Worm (Caenorhabditis elegans) whole organism, mixed stage, embryonic: Measurements from ENCODE around the gene T26C12.1.
A peak's percentile ranks its signal among the peaks of the same experiment; 100 is the strongest.

Experiments used
- M03D4.4 ChIP-seq: sonication (generic microtip); optimal IDR thresholded peaks from 2 replicates; lab custom pipeline; 2017; ENCODE audit warnings: mild to moderate bottlenecking, missing genetic modification characterization, missing compliant biosample characterization
- bed-3 ChIP-seq: fragments of 200-800 bp; sonication (Bioruptor generic); optimal IDR thresholded peaks from 3 replicates; lab custom pipeline; 2018; ENCODE audit warnings: mild to moderate bottlenecking, missing genetic modification characterization, moderate library complexity, missing compliant biosample characterization
- blmp-1 ChIP-seq: fragments of 150-350 bp; optimal IDR thresholded peaks from 2 replicates; lab custom pipeline; 2014; ENCODE audit warnings: missing biosample characterization, missing genetic modification characterization
- ceh-39 ChIP-seq: fragments of 150-350 bp; optimal IDR thresholded peaks from 2 replicates; lab custom pipeline; 2014; ENCODE audit warnings: missing biosample characterization, missing genetic modification characterization
- ceh-43 ChIP-seq: fragments of 200-800 bp; sonication (Bioruptor generic); optimal IDR thresholded peaks from 2 replicates; lab custom pipeline; 2018; ENCODE audit warnings: mild to moderate bottlenecking, missing genetic modification characterization, moderate library complexity, missing compliant biosample characterization
- ces-1 ChIP-seq: fragments of 150-350 bp; optimal IDR thresholded peaks from 2 replicates; lab custom pipeline; 2014; ENCODE audit warnings: missing biosample characterization, missing genetic modification reagents, missing genetic modification characterization
- cnd-1 ChIP-seq: fragments of 200-800 bp; sonication (Bioruptor generic); optimal IDR thresholded peaks from 2 replicates; lab custom pipeline; 2018; ENCODE audit warnings: mild to moderate bottlenecking, missing genetic modification characterization, missing compliant biosample characterization
- drap-1 ChIP-seq: fragments of 200-800 bp; sonication (Bioruptor generic); optimal IDR thresholded peaks from 3 replicates; lab custom pipeline; 2018; ENCODE audit warnings: mild to moderate bottlenecking, missing genetic modification characterization, missing compliant biosample characterization
- elt-1 ChIP-seq: sonication (generic microtip); optimal IDR thresholded peaks from 2 replicates; lab custom pipeline; 2017; ENCODE audit warnings: missing genetic modification characterization, mild to moderate bottlenecking, missing compliant biosample characterization, antibody characterized with exemption, moderate library complexity, borderline replicate concordance; ENCODE audit not compliant: insufficient read depth
- elt-3 ChIP-seq: fragments of 150-350 bp; optimal IDR thresholded peaks from 2 replicates; lab custom pipeline; 2014; ENCODE audit warnings: missing biosample characterization, missing genetic modification characterization
- flh-1 ChIP-seq: fragments of 200-800 bp; sonication (Bioruptor generic); optimal IDR thresholded peaks from 2 replicates; lab custom pipeline; 2018; ENCODE audit warnings: mild to moderate bottlenecking, missing genetic modification characterization, moderate library complexity, missing compliant biosample characterization
- ham-2 ChIP-seq: fragments of 200-800 bp; sonication (Bioruptor generic); optimal IDR thresholded peaks from 2 replicates; lab custom pipeline; 2018; ENCODE audit warnings: mild to moderate bottlenecking, missing genetic modification characterization, missing compliant biosample characterization
- hlh-1 ChIP-seq: fragments of 150-350 bp; optimal IDR thresholded peaks from 2 replicates; lab custom pipeline; 2014; ENCODE audit warnings: missing biosample characterization, missing genetic modification reagents, missing genetic modification characterization
- lin-13 ChIP-seq: fragments of 150-350 bp; optimal IDR thresholded peaks from 2 replicates; lab custom pipeline; 2014; ENCODE audit warnings: missing biosample characterization, missing genetic modification characterization
- lin-32 ChIP-seq: fragments of 200-800 bp; sonication (Bioruptor generic); optimal IDR thresholded peaks from 2 replicates; lab custom pipeline; 2018; ENCODE audit warnings: mild to moderate bottlenecking, missing genetic modification characterization, missing compliant biosample characterization
- lsy-2 ChIP-seq: fragments of 150-350 bp; optimal IDR thresholded peaks from 2 replicates; lab custom pipeline; 2014; ENCODE audit warnings: missing biosample characterization, missing genetic modification characterization
- mab-5 ChIP-seq: fragments of 150-350 bp; optimal IDR thresholded peaks from 2 replicates; lab custom pipeline; 2014; ENCODE audit warnings: missing biosample characterization, missing genetic modification characterization
- mep-1 ChIP-seq: fragments of 150-350 bp; optimal IDR thresholded peaks from 2 replicates; lab custom pipeline; 2017; ENCODE audit warnings: missing biosample characterization, missing genetic modification reagents, missing genetic modification characterization, inconsistent platforms
- mls-2 ChIP-seq: sonication (generic microtip); optimal IDR thresholded peaks from 2 replicates; lab custom pipeline; 2016; ENCODE audit warnings: mild to moderate bottlenecking, missing genetic modification characterization, moderate library complexity, missing compliant biosample characterization
- nhr-12 ChIP-seq: fragments of 150-350 bp; optimal IDR thresholded peaks from 2 replicates; lab custom pipeline; 2014; ENCODE audit warnings: missing biosample characterization, missing genetic modification characterization
- nhr-2 ChIP-seq: fragments of 150-350 bp; optimal IDR thresholded peaks from 2 replicates; lab custom pipeline; 2014; ENCODE audit warnings: missing biosample characterization, missing genetic modification characterization
- nhr-237 ChIP-seq: fragments of 150-350 bp; optimal IDR thresholded peaks from 2 replicates; lab custom pipeline; 2014; ENCODE audit warnings: missing biosample characterization, missing genetic modification characterization
- nhr-28 ChIP-seq: fragments of 150-350 bp; optimal IDR thresholded peaks from 2 replicates; lab custom pipeline; 2014; ENCODE audit warnings: missing biosample characterization, missing genetic modification characterization
- nhr-76 ChIP-seq: sonication (generic microtip); optimal IDR thresholded peaks from 2 replicates; lab custom pipeline; 2017; ENCODE audit warnings: missing biosample characterization, missing genetic modification characterization
- pha-4 ChIP-seq: fragments of 150-350 bp; optimal IDR thresholded peaks from 2 replicates; lab custom pipeline; 2018; ENCODE audit warnings: missing biosample characterization, missing genetic modification reagents, missing genetic modification characterization
- sem-2 ChIP-seq: fragments of 200-800 bp; sonication (Bioruptor generic); optimal IDR thresholded peaks from 2 replicates; lab custom pipeline; 2018; ENCODE audit warnings: mild to moderate bottlenecking, missing genetic modification characterization, missing compliant biosample characterization
- snpc-4 ChIP-seq: fragments of 150-350 bp; optimal IDR thresholded peaks from 2 replicates; lab custom pipeline; 2014; ENCODE audit warnings: missing biosample characterization, missing genetic modification characterization
- sptf-1 ChIP-seq: sonication (generic microtip); optimal IDR thresholded peaks from 2 replicates; lab custom pipeline; 2017; ENCODE audit warnings: mild to moderate bottlenecking, missing genetic modification characterization, moderate library complexity, missing compliant biosample characterization
- tbx-8 ChIP-seq: fragments of 200-800 bp; sonication (Bioruptor generic); optimal IDR thresholded peaks from 2 replicates; lab custom pipeline; 2018; ENCODE audit warnings: mild to moderate bottlenecking, missing genetic modification characterization, moderate library complexity, missing compliant biosample characterization
- unc-120 ChIP-seq: sonication (generic microtip); optimal IDR thresholded peaks from 2 replicates; lab custom pipeline; 2017; ENCODE audit warnings: missing genetic modification characterization, missing compliant biosample characterization; ENCODE audit not compliant: poor library complexity, severe bottlenecking
- unc-39 ChIP-seq: fragments of 150-350 bp; optimal IDR thresholded peaks from 2 replicates; lab custom pipeline; 2014; ENCODE audit warnings: missing biosample characterization, missing genetic modification characterization
- unc-62 ChIP-seq: fragments of 150-350 bp; optimal IDR thresholded peaks from 2 replicates; lab custom pipeline; 2014; ENCODE audit warnings: missing biosample characterization, missing genetic modification reagents, missing genetic modification characterization
- zip-8 ChIP-seq: fragments of 150-350 bp; optimal IDR thresholded peaks from 2 replicates; lab custom pipeline; 2014; ENCODE audit warnings: missing biosample characterization, missing genetic modification characterization
- ztf-11 ChIP-seq: fragments of 150-350 bp; optimal IDR thresholded peaks from 2 replicates; lab custom pipeline; 2014; ENCODE audit warnings: missing biosample characterization, missing genetic modification characterization

T26C12.1 gene

DNA sequence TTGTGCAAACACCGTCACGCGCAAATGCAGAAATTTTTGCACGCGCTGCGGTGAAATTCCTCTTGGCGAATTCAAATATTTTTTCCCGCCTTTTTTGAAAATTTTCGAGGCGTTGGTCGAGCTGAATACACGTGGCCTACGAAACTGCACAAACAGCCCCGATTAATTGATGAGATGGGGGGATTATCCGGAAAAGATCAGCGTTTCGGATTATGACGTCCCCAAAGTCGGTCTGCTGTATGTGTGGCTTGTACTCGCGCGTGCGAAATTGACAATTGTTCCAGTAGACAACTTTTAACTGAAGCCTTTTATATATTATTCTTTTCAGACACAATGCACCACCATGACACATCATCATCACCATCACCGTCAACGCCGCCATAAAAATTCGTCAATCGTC lies 6.7 kb upstream of the T26C12.1 start:
- TF ChIP-seq bed-3 (GFP tag; lab: Kevin White, UChicago) = no peak
- TF ChIP-seq lin-32 (GFP tag; lab: Kevin White, UChicago) = no peak
- TF ChIP-seq nhr-28 (tag; lab: Kevin White, UChicago) = no peak
- TF ChIP-seq pha-4 (tag; lab: Kevin White, UChicago) = no peak
- TF ChIP-seq unc-120 (tag; lab: Kevin White, UChicago) = no peak
- TF ChIP-seq nhr-12 (tag; lab: Kevin White, UChicago) = no peak
- no peak for TF ChIP-seq nhr-237
- no peak for TF ChIP-seq flh-1 (GFP tag; lab: Kevin White, UChicago)
- no peak for TF ChIP-seq tbx-8 (GFP tag; lab: Kevin White, UChicago)
- no peak for TF ChIP-seq ztf-11 (tag; lab: Kevin White, UChicago)
- no peak for TF ChIP-seq lsy-2
- TF ChIP-seq ces-1 (GFP tag; lab: Kevin White, UChicago) = no peak
- TF ChIP-seq drap-1 (GFP tag; lab: Kevin White, UChicago) = no peak

DNA sequence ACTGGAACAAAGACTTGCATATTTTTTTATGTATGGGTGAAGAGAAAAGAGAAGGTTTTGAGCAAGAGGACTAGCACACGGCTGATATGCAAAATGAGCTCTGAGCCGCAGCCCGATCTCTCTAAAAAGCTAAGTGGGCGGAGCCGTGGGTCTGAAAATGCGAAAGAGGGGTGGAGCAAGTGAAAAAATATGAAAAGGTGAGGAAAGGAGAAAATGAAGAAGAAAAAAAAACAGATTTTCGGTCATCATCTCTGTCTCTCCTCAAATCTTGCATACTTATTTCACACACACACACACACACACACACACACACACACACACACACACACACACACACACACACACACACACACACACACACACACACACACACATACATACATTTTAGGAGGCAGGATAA lies 4.3 kb upstream of the T26C12.1 start, which contains the start of gene dmd-9:
Gene dmd-9, minus strand, starts transcription at position 101 of the 400 bp plus-strand sequence.
- TF ChIP-seq nhr-76 (tag; lab: Kevin White, UChicago) (no peak), ham-2 (GFP tag; lab: Kevin White, UChicago) (no peak), drap-1 (GFP tag; lab: Kevin White, UChicago) (no peak), mep-1 (tag; lab: Kevin White, UChicago) (no peak), unc-120 (tag; lab: Kevin White, UChicago) (no peak), M03D4.4 (tag; lab: Kevin White, UChicago) (peak; percentile 4), tbx-8 (GFP tag; lab: Kevin White, UChicago) (no peak)

DNA sequence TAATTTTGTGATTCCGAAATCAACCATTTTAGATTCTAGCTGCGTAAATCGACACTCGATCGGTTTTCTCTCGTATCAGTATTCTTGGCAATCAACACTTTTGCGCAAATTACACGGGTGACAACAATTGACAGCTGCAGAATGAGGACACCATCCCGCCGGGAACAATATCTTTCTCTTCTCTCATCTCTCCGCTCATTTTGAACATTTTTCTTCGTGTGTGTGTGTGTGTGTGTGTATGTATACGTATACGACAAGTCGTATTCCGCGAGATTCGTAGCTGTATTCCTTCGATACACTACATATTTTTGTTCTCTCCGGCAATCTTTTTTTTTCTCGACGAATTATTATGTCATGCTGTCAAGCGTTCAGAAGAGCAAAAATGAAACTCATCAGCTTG lies 1.8 kb upstream of the T26C12.1 start:
- TF ChIP-seq mep-1 (tag; lab: Kevin White, UChicago) (no peak), unc-62 (GFP tag; lab: Kevin White, UChicago) (peak; percentile 38), ham-2 (GFP tag; lab: Kevin White, UChicago) (no peak), pha-4 (tag; lab: Kevin White, UChicago) (no peak), hlh-1 (tag; lab: Kevin White, UChicago) (peak; percentile 60), sem-2 (GFP tag; lab: Kevin White, UChicago) (no peak), mab-5 (tag; lab: Kevin White, UChicago) (no peak), lsy-2 (no peak), unc-39 (tag; lab: Kevin White, UChicago) (no peak), nhr-2 (tag; lab: Kevin White, UChicago) (no peak), blmp-1 (tag; lab: Kevin White, UChicago) (no peak), sptf-1 (no peak), snpc-4 (no peak), lin-13 (tag; lab: Kevin White, UChicago) (no peak), bed-3 (GFP tag; lab: Kevin White, UChicago) (no peak), M03D4.4 (tag; lab: Kevin White, UChicago) (no peak)
- TF ChIP-seq, all 35 proteins: peak for 2

DNA sequence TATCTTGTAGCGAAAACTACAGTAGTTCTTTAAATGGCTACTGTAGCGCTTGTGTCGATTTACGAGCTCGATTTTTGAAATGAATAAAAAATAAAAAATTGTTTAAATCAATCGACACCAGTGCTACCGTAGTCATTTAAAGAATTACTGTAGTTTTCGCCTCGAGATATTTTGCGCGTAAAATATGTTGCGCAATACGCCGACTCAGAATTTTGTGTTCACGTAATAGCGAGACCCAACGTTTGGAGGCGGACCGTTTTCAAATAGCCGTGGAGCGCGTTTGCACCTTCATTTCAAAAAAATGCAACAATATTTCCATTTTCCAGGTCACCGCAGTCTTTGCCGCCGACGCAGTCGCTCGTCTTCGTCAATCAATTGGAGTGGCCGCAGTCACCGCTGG lies 1.5 kb downstream of the T26C12.1 start:
- peak; percentile 94 for TF ChIP-seq zip-8 (tag; lab: Kevin White, UChicago)
- no peak for TF ChIP-seq ceh-39

DNA sequence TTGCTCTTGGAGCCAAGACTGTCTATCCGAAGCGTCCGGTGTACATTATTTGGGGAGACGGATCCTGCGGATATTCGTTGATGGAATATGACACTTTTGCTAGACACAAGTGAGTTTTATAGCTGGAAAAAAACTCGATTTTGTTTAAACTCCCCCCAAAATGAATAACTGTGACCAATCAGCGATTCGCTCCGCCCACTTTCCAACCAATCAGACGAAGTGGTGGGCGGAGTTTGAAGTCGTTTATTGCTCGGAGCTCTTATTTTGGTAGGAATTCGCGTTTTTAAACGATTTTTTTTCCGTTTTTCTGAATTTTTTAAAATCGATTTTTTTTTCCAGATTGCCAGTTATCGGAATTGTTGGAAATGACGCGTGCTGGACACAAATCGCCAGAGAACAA lies 3.1 kb downstream of the T26C12.1 start:
- no peak for TF ChIP-seq ceh-43 (GFP tag; lab: Kevin White, UChicago)

ce11 chrIV:3265657-3266056 lies 6.9 kb downstream of the T26C12.1 start, which contains the start of gene T26C12.2:
TSS of gene T26C12.2 (minus strand) at chrIV:3265757.
- no peak for TF ChIP-seq lin-32 (GFP tag; lab: Kevin White, UChicago)
- no peak for TF ChIP-seq lin-13 (tag; lab: Kevin White, UChicago)
- no peak for TF ChIP-seq pha-4 (tag; lab: Kevin White, UChicago)
- TF ChIP-seq ces-1 (GFP tag; lab: Kevin White, UChicago) = no peak
- TF ChIP-seq unc-62 (GFP tag; lab: Kevin White, UChicago) = no peak
- TF ChIP-seq blmp-1 (tag; lab: Kevin White, UChicago) = no peak
- TF ChIP-seq elt-3 (tag; lab: Kevin White, UChicago) = no peak
- TF ChIP-seq drap-1 (GFP tag; lab: Kevin White, UChicago) = no peak
- no peak for TF ChIP-seq ztf-11 (tag; lab: Kevin White, UChicago)
- TF ChIP-seq unc-39 (tag; lab: Kevin White, UChicago) = no peak
- no peak for TF ChIP-seq hlh-1 (tag; lab: Kevin White, UChicago)
- no peak for TF ChIP-seq sptf-1
- TF ChIP-seq mab-5 (tag; lab: Kevin White, UChicago) = no peak
- TF ChIP-seq nhr-237 = no peak
- TF ChIP-seq mls-2 (tag; lab: Kevin White, UChicago) = no peak
- TF ChIP-seq elt-1 = no peak
- no peak for TF ChIP-seq zip-8 (tag; lab: Kevin White, UChicago)
- TF ChIP-seq flh-1 (GFP tag; lab: Kevin White, UChicago) = no peak
- TF ChIP-seq cnd-1 (tag; lab: Kevin White, UChicago) = no peak
- TF ChIP-seq nhr-28 (tag; lab: Kevin White, UChicago) = no peak
- TF ChIP-seq, all 35 proteins: peak for 0
